Fruit fly (Drosophila melanogaster): Measurements from ENCODE around the gene CG14088.

Gene CG14088

DNA sequence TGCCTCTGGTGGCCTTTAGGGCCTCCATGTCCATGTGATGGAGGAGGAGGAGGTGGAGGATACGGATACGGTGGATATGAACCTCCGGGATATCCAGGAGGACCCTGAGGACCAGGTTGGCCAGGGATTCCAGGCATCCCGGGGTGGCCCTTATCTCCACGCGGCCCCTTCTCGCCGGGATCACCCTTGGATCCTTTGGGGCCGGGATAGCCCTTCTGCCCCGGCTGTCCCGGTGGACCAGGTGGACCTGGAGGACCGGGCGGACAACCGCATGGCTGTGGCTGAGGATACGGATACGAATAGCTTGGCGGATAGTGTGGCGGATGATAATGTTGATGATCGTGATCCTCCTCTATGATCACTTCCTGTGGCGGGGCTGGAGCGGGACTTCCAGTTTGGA lies 9.8 kb upstream of the CG14088 start:
- TF ChIP-seq EcR (GFP tag; optimal IDR thresholded peaks at IDR 0.05) (no peak), pan (optimal IDR thresholded peaks at IDR 0.05) (no peak), usp (GFP tag; optimal IDR thresholded peaks at IDR 0.05) (no peak), Dll (optimal IDR thresholded peaks at IDR 0.05) (no peak), CG8478 (optimal IDR thresholded peaks at IDR 0.05) (no peak), psq (optimal IDR thresholded peaks at IDR 0.05) (no peak)

DNA sequence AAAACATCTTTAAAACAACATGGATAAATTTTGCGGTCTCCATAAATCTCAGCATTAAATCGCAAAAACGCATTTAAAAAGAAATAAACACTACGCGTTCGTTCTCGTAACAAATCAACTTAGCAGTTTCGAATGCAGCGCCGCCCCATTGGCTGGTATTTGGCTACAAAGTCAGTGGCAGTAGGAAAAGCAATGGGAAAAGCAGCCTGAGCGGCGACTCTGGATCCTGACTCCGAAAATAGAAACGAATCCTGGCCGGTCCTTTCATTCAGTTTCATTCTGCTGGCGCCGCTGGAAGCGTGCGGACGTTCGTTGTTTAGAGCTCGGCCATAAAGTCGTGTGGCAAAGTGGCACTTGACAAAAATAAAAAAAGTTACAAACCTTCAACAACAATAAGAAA lies 5.0 kb upstream of the CG14088 start, which contains the start of gene CG14086:
Gene CG14086, plus strand, starts transcription at position 301 of the 400 bp plus-strand sequence.
- TF ChIP-seq psq (optimal IDR thresholded peaks at IDR 0.05) (no peak), EcR (GFP tag; optimal IDR thresholded peaks at IDR 0.05) (no peak), pan (optimal IDR thresholded peaks at IDR 0.05) (no peak), Dll (optimal IDR thresholded peaks at IDR 0.05) (no peak)

DNA sequence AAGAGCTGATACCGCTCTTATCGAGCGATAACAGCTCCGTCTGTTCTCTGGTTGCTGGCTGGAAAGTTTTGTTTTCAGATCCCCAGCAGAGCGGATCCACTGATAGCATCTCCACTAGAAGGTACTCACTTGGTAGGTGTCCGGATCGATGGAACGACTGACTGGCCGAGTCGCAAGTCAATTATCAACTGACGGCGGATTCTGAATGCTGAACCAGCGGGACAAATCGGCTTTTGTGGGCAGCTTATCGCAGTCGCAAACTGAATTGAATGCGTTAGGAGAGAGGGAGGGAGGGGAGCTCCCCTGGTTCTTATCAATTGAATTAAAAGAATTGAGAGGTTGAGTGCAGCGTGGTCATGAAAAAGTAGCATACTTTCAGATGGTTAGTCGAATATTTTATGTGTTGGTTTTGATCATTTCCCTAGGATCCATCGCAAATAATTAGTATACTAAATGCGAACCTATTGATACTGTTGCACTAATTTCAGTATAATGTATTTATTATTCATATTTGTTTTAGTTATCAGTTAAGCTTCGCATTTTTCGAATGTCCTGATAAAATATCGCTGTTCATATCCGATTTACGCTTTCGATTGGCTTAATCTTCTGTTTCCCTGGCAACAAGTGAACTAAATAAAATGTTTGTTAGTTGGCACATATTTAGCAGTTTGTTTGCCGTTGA lies 1.6 kb downstream of the CG14088 start, which contains the start of the genes Aldh7A1 and CG14085:
Gene Aldh7A1, minus strand, starts transcription at position 194 of the 682 bp plus-strand sequence.
Gene CG14085, plus strand, starts transcription at position 632 of the 682 bp plus-strand sequence.
- TF ChIP-seq EcR (GFP tag; optimal IDR thresholded peaks at IDR 0.05), result no peak

DNA sequence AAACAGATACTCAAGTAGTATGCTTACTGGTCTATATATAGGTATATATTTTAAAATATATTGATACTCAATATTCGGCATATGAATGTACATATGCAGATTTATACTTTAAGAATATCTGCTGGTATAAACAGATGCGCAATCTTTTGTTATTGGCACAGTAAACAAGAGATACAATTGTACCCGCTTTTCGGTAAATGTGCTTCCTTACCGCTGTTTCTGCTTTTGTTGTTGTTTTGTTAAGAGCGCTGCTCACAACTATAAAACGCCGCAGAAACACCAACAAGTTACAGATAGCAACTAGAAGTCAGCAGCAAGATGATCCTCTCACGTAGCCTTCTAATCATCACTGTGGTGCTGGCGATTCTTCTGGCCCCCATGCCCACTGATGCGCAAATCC lies 4.7 kb downstream of the CG14088 start, which contains the start of gene CG45081:
Gene CG45081, plus strand, starts transcription at position 301 of the 400 bp plus-strand sequence.
- TF ChIP-seq EcR (GFP tag; optimal IDR thresholded peaks at IDR 0.05) (no peak), psq (optimal IDR thresholded peaks at IDR 0.05) (no peak), Dll (optimal IDR thresholded peaks at IDR 0.05) (no peak), usp (GFP tag; optimal IDR thresholded peaks at IDR 0.05) (no peak), CG8478 (optimal IDR thresholded peaks at IDR 0.05) (no peak), pan (optimal IDR thresholded peaks at IDR 0.05) (no peak)

DNA sequence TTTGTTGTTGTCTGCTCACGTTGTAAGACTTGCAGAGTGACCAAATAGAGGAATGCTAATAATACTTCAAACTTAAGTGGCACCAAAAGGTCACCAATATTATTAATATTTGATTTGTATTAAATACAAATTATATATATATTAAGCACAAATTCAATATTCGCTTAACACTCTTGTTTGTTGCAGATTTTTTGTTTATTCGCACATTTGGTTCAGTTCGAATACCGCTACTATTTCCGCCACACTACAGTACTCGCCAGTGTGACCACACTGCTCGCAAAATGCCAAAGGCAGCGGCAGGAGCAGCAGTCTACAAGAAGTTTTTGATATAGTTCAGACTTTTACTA lies 6.3 kb downstream of the CG14088 start, which contains the start of gene Max:
Gene Max, minus strand, starts transcription at position 44 of the 347 bp plus-strand sequence.
- no peak for TF ChIP-seq CG8478 (optimal IDR thresholded peaks at IDR 0.05)
- no peak for TF ChIP-seq pan (optimal IDR thresholded peaks at IDR 0.05)
- TF ChIP-seq EcR (GFP tag; optimal IDR thresholded peaks at IDR 0.05), result no peak
- TF ChIP-seq psq (optimal IDR thresholded peaks at IDR 0.05), result no peak
- TF ChIP-seq Dll (optimal IDR thresholded peaks at IDR 0.05), result no peak
- TF ChIP-seq usp (GFP tag; optimal IDR thresholded peaks at IDR 0.05), result no peak

DNA sequence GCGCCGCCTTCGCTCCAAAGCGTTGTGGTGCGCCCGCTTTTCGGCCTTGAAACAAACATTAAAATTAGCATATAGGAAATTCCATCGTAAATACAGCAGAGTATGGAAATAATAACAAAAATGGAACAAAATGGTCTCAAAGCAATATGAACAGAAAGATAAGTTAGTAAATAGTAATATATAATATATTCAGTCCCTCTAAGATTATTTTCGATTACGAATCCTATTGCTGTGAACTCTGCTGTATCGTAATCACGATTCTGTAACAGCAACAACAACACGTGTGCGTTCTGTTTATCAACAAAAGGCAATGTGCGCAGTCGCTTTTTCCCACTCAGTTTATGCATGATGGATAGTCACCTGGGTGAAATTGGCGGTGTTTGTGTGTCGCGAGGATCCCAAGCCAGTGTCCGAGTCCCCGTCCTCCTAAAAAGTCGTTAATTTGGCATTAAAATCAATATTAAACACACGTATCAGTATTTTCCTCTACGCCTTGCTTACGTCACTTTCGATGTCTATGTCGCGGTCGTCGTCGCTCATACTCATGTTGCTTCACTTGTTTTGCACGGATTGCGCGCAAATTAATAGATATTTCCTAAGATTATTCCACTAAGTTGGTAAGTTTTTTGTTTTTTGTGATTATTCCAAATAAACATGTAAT lies 6.8 kb downstream of the CG14088 start, which contains the start of the genes CG42374 and Mettl5:
Gene CG42374, plus strand, starts transcription at position 287 of the 661 bp plus-strand sequence.
Gene Mettl5, plus strand, starts transcription at position 287 of the 661 bp plus-strand sequence.
- no peak for TF ChIP-seq usp (GFP tag; optimal IDR thresholded peaks at IDR 0.05)
- no peak for TF ChIP-seq EcR (GFP tag; optimal IDR thresholded peaks at IDR 0.05)
- no peak for TF ChIP-seq Dll (optimal IDR thresholded peaks at IDR 0.05)
- TF ChIP-seq CG8478 (optimal IDR thresholded peaks at IDR 0.05), result no peak
- TF ChIP-seq pan (optimal IDR thresholded peaks at IDR 0.05), result no peak

DNA sequence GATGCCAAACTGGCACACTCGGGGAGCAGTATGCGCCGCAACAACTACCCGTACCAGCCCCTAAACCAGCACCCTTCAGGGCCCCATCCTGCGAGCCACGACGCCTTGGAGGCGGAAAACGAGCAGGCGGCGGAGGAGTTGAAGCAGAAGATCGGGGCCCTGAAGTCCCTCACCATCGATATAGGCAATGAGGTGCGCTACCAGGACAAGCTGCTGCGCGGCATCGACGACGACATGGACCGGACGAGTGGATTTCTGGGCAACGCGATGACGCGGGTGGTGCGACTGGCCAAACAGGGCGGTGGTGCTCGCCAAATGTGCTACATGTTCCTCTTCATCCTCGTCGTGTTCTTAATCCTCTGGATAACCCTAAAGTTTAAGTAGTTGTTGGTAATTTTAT lies 8.7 kb downstream of the CG14088 start:
- TF ChIP-seq Dll (optimal IDR thresholded peaks at IDR 0.05) (no peak), CG8478 (optimal IDR thresholded peaks at IDR 0.05) (no peak), EcR (GFP tag; optimal IDR thresholded peaks at IDR 0.05) (no peak), psq (optimal IDR thresholded peaks at IDR 0.05) (no peak), usp (GFP tag; optimal IDR thresholded peaks at IDR 0.05) (no peak), pan (optimal IDR thresholded peaks at IDR 0.05) (no peak)

DNA sequence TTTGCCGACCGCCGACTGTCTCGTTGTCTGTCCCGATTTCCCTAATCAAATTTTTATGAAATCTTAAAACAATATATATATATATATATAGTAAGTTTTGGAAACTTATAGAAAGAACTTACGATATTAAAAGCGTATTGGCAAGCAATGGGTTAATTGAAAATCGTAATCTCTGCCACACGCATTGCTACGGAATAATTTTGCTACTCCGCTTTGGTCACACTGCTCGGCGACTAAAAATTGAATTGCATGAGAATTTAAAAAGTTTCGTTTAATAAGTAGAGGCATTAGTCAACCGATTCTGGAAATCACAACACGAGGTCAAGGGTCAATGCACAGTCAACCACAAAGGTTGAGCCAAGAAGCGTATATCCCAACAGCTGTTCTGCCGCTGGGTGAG lies 9.2 kb downstream of the CG14088 start, which contains the start of gene Bet1:
Gene Bet1, plus strand, starts transcription at position 182 of the 400 bp plus-strand sequence.
- TF ChIP-seq EcR (GFP tag; optimal IDR thresholded peaks at IDR 0.05) (no peak), usp (GFP tag; optimal IDR thresholded peaks at IDR 0.05) (no peak), CG8478 (optimal IDR thresholded peaks at IDR 0.05) (no peak)

DNA sequence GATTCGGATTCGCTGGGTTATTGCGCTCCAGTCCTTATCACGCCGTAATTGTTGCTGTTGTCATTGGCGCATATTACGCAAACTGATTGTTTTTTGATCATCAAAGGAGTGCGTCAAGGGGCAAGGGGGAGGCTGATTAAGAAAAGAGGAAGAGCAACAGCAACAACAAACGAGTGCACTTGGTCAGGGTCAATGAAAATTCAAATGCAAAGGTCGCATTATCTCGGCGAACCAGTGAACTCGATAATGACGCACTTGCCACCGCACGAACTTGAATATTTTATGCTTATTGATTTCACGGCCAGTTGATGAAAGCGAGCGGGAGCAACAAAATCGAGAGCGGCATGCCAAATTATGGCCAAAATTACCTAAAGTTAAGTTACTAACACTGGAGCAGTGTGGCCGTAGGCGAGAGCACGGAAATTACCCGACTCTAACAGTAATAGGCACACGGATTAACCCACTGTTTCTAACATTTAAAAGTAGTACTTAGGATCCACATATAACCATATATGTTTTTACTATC lies 10.1 kb downstream of the CG14088 start, which contains the start of gene nes:
Gene nes, minus strand, starts transcription at position 402 of the 526 bp plus-strand sequence.
- TF ChIP-seq EcR (GFP tag; optimal IDR thresholded peaks at IDR 0.05) (peak in 1 of 2 experiments; percentile 79), usp (GFP tag; optimal IDR thresholded peaks at IDR 0.05) (no peak), psq (optimal IDR thresholded peaks at IDR 0.05) (no peak), pan (optimal IDR thresholded peaks at IDR 0.05) (no peak), Dll (optimal IDR thresholded peaks at IDR 0.05) (no peak), CG8478 (optimal IDR thresholded peaks at IDR 0.05) (no peak)

DNA sequence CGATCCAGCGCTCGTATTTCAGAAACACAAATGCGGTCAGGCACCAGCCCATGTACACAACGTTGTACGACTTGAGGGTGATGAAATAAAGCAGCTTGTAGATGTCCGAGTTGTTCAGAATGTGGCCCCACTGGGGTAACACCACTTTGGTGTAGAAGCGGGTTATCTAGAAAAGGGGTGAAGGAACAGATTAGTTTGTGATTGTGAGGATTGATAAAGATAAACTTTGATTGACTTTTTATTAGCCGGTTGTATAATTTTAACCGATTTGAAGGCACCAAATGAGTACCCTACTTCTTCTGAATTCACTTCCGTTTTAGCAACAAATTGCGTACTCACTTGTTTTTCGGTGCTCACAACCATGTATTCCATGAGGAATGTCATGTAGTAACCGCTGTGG lies 12.2 kb downstream of the CG14088 start:
- TF ChIP-seq psq (optimal IDR thresholded peaks at IDR 0.05) (no peak), CG8478 (optimal IDR thresholded peaks at IDR 0.05) (no peak), pan (optimal IDR thresholded peaks at IDR 0.05) (no peak), EcR (GFP tag; optimal IDR thresholded peaks at IDR 0.05) (no peak), usp (GFP tag; optimal IDR thresholded peaks at IDR 0.05) (no peak), Dll (optimal IDR thresholded peaks at IDR 0.05) (no peak)

DNA sequence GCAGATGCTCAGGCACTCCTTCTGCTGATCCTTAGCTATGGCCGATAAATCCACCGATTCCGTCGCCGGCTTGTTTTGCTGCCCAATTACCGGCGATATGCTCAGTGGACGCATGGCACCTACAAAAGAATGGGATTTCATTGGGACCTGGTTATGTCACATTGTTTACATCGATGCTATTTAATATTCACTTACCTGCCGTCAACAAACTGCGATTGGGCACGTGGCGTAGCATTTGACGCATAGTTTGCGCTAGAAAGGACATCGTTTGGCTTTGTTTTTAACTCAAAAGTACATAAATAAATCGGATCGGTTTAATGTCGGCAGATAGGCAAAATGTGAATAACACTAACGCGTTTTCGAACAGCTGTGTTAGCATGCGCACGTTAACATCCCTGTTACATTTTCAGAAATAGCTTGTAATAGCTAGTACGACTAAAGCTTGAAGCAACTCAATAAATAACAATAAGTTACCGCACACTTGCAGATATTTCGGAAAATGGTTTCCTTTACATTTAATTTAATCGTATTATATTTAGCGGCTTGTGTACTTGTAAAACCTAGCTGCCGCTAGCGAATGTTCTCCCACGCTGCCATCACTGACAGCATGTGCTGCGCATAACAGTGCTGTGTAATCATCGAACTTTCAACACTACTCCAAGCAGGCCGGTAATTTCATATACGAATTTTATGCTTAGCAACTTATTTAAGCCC lies 15.6 kb downstream of the CG14088 start, which contains the start of the genes mRpL21 and rept:
Gene mRpL21, minus strand, starts transcription at position 347 of the 714 bp plus-strand sequence.
Gene rept, plus strand, starts transcription at position 626 of the 714 bp plus-strand sequence.
- TF ChIP-seq usp (GFP tag; optimal IDR thresholded peaks at IDR 0.05), result no peak
- TF ChIP-seq CG8478 (optimal IDR thresholded peaks at IDR 0.05), result no peak
- no peak for TF ChIP-seq pan (optimal IDR thresholded peaks at IDR 0.05)
- TF ChIP-seq psq (optimal IDR thresholded peaks at IDR 0.05), result no peak
- TF ChIP-seq EcR (GFP tag; optimal IDR thresholded peaks at IDR 0.05), result no peak
- TF ChIP-seq Dll (optimal IDR thresholded peaks at IDR 0.05), result no peak
